Fruit fly (Drosophila melanogaster) whole organism, embryonic: ENCODE measurements around the gene snu.

Experiments used
- BtbVII ChIP-seq: fragments of 200-800 bp; sonication (Bioruptor generic); optimal IDR thresholded peaks from 3 replicates; lab custom pipeline; 2017; ENCODE audit warnings: missing biosample characterization, mild to moderate bottlenecking, missing genetic modification characterization
- CG11504 ChIP-seq: fragments of 200-800 bp; sonication (Bioruptor generic); optimal IDR thresholded peaks from 3 replicates; lab custom pipeline; 2019; ENCODE audit warnings: missing biosample characterization, mild to moderate bottlenecking, missing genetic modification characterization, moderate library complexity
- CG12391 ChIP-seq: fragments of 200-800 bp; sonication (Bioruptor generic); optimal IDR thresholded peaks from 3 replicates; lab custom pipeline; 2018; ENCODE audit warnings: missing biosample characterization, mild to moderate bottlenecking, missing genetic modification characterization, moderate library complexity
- CG17568 ChIP-seq: fragments of 200-800 bp; sonication (Bioruptor generic); optimal IDR thresholded peaks from 2 replicates; lab custom pipeline; 2018; ENCODE audit warnings: missing biosample characterization, mild to moderate bottlenecking, missing genetic modification characterization, moderate library complexity
- CG2875 ChIP-seq: fragments of 200-800 bp; sonication (Bioruptor generic); optimal IDR thresholded peaks from 2 replicates; lab custom pipeline; 2017; ENCODE audit warnings: missing biosample characterization, mild to moderate bottlenecking, missing genetic modification characterization, missing genetic modification reagents
- CG3065 ChIP-seq: fragments of 200-800 bp; sonication (Bioruptor generic); optimal IDR thresholded peaks from 2 replicates; lab custom pipeline; 2016; ENCODE audit warnings: missing biosample characterization, missing genetic modification characterization
- CG3281 ChIP-seq: fragments of 200-800 bp; sonication (Bioruptor generic); optimal IDR thresholded peaks from 3 replicates; lab custom pipeline; 2017; ENCODE audit warnings: missing biosample characterization, mild to moderate bottlenecking, missing genetic modification characterization
- CG33557 ChIP-seq: fragments of 200-800 bp; sonication (Bioruptor generic); optimal IDR thresholded peaks from 2 replicates; lab custom pipeline; 2019; ENCODE audit warnings: missing biosample characterization, mild to moderate bottlenecking, missing genetic modification characterization, moderate library complexity
- CG4617 ChIP-seq: fragments of 200-800 bp; sonication (Bioruptor generic); optimal IDR thresholded peaks from 3 replicates; lab custom pipeline; 2016; ENCODE audit warnings: missing biosample characterization, missing genetic modification characterization, borderline replicate concordance
- CG6813 ChIP-seq: fragments of 200-800 bp; sonication (Bioruptor generic); optimal IDR thresholded peaks from 2 replicates; lab custom pipeline; 2017; ENCODE audit warnings: missing biosample characterization, missing genetic modification characterization, mild to moderate bottlenecking, moderate library complexity, missing genetic modification reagents
- CG8290 ChIP-seq, 3 experiments: fragments of 200-800 bp; sonication (Bioruptor generic); optimal IDR thresholded peaks; 2 replicates each; lab custom pipeline; 2016 to 2019; ENCODE audit warnings: missing biosample characterization in 3 of 3, missing genetic modification characterization in 3 of 3, mild to moderate bottlenecking in 2 of 3, moderate library complexity in 1 of 3
- CG9727 ChIP-seq: fragments of 200-800 bp; sonication (Bioruptor generic); optimal IDR thresholded peaks from 3 replicates; lab custom pipeline; 2017; ENCODE audit warnings: missing biosample characterization, mild to moderate bottlenecking, missing genetic modification characterization
- E2f2 ChIP-seq: fragments of 200-800 bp; sonication (Bioruptor generic); IDR thresholded peaks from 2 replicates; pipeline ENCODE4 v1.3.6; 2022; ENCODE audit warnings: missing biosample characterization, missing genetic modification characterization
- Ets97D ChIP-seq: fragments of 200-800 bp; sonication (Bioruptor generic); optimal IDR thresholded peaks from 3 replicates; lab custom pipeline; 2016; ENCODE audit warnings: missing biosample characterization, missing genetic modification characterization
- Lhr ChIP-seq: fragments of 200-800 bp; sonication (Bioruptor generic); optimal IDR thresholded peaks from 3 replicates; lab custom pipeline; 2017; ENCODE audit warnings: mild to moderate bottlenecking, missing biosample characterization, missing genetic modification reagents, missing genetic modification characterization
- NC2β ChIP-seq: fragments of 200-800 bp; sonication (Bioruptor generic); optimal IDR thresholded peaks from 2 replicates; lab custom pipeline; 2016; ENCODE audit warnings: missing biosample characterization, missing genetic modification characterization
- Nf-YC ChIP-seq: fragments of 200-800 bp; optimal IDR thresholded peaks from 3 replicates; lab custom pipeline; 2019; ENCODE audit warnings: missing biosample characterization, mild to moderate bottlenecking, missing genetic modification characterization, moderate library complexity
- Rfx ChIP-seq: fragments of 200-800 bp; sonication (Bioruptor generic); IDR thresholded peaks from 2 replicates; pipeline ENCODE4 v1.3.6; 2022; ENCODE audit warnings: missing biosample characterization, missing genetic modification characterization
- Sin3A ChIP-seq: fragments of >200 bp; optimal IDR thresholded peaks from 2 replicates; lab custom pipeline; 2018
- Ssrp ChIP-seq: fragments of 200-800 bp; sonication (Bioruptor generic); optimal IDR thresholded peaks from 2 replicates; lab custom pipeline; 2018; ENCODE audit warnings: missing biosample characterization, mild to moderate bottlenecking, missing genetic modification characterization, moderate library complexity
- Xrp1 ChIP-seq: fragments of 200-800 bp; sonication (Bioruptor generic); IDR thresholded peaks from 2 replicates; pipeline ENCODE4 v1.3.6; 2022; ENCODE audit warnings: missing biosample characterization, missing genetic modification characterization
- bab2 ChIP-seq: fragments of 200-800 bp; sonication (Bioruptor generic); optimal IDR thresholded peaks from 2 replicates; lab custom pipeline; 2016; ENCODE audit warnings: missing biosample characterization, missing genetic modification characterization
- bbx ChIP-seq: fragments of 200-800 bp; sonication (Bioruptor generic); IDR thresholded peaks from 2 replicates; pipeline ENCODE4 v1.3.6; 2022; ENCODE audit warnings: missing biosample characterization, missing genetic modification characterization; ENCODE audit not compliant: partially characterized antibody
- btn ChIP-seq: fragments of 200-800 bp; sonication (Bioruptor generic); optimal IDR thresholded peaks from 2 replicates; lab custom pipeline; 2016; ENCODE audit warnings: missing biosample characterization, missing genetic modification characterization
- dysf ChIP-seq: fragments of 200-800 bp; sonication (Bioruptor generic); IDR thresholded peaks from 3 replicates; pipeline ENCODE4 v1.3.6; 2022; ENCODE audit warnings: missing biosample characterization, missing genetic modification characterization
- esg ChIP-seq: fragments of 200-800 bp; sonication (Bioruptor generic); conservative IDR thresholded peaks from 2 replicates; pipeline ENCODE4 v1.3.6; 2022; ENCODE audit warnings: missing biosample characterization, missing genetic modification characterization
- grau ChIP-seq: fragments of 200-800 bp; optimal IDR thresholded peaks from 3 replicates; lab custom pipeline; 2019; ENCODE audit warnings: missing biosample characterization, mild to moderate bottlenecking, missing genetic modification characterization, moderate library complexity
- h ChIP-seq: fragments of >200 bp; optimal IDR thresholded peaks from 2 replicates; lab custom pipeline; 2017
- hkb ChIP-seq, 2 experiments: fragments of 200-800 bp in 1 of 2; fragments of >200 bp in 1 of 2; sonication (Bioruptor generic) in 1 of 2; IDR thresholded peaks in 1 of 2; optimal IDR thresholded peaks in 1 of 2; 2 replicates each; pipeline versions ENCODE4 v1.3.6 to Lab custom; 2017 to 2022; ENCODE audit warnings: missing biosample characterization in 1 of 2, missing genetic modification characterization in 1 of 2
- insv ChIP-seq, 2 experiments: fragments of 200-800 bp; sonication (Bioruptor generic); optimal IDR thresholded peaks; 3 replicates each; lab custom pipeline; 2016 to 2018; ENCODE audit warnings: missing biosample characterization in 2 of 2, missing genetic modification characterization in 2 of 2
- jigr1 ChIP-seq: fragments of 200-800 bp; sonication (Bioruptor generic); IDR thresholded peaks from 3 replicates; pipeline ENCODE4 v1.3.6; 2022; ENCODE audit warnings: missing biosample characterization, missing genetic modification characterization
- knrl ChIP-seq: fragments of 200-800 bp; sonication (Bioruptor generic); IDR thresholded peaks from 3 replicates; pipeline ENCODE4 v1.3.6; 2022; ENCODE audit warnings: missing biosample characterization, missing genetic modification characterization; ENCODE audit not compliant: partially characterized antibody
- mirr ChIP-seq: fragments of 200-800 bp; sonication (Bioruptor generic); optimal IDR thresholded peaks from 3 replicates; lab custom pipeline; 2018; ENCODE audit warnings: missing biosample characterization, mild to moderate bottlenecking, missing genetic modification characterization
- pita ChIP-seq: fragments of 200-800 bp; sonication (Bioruptor generic); optimal IDR thresholded peaks from 2 replicates; lab custom pipeline; 2017; ENCODE audit warnings: missing biosample characterization, mild to moderate bottlenecking, missing genetic modification characterization
- pum ChIP-seq: fragments of 200-800 bp; sonication (Bioruptor generic); optimal IDR thresholded peaks from 2 replicates; lab custom pipeline; 2016; ENCODE audit warnings: missing biosample characterization, missing genetic modification characterization
- scrt ChIP-seq: fragments of 200-800 bp; sonication (Bioruptor generic); optimal IDR thresholded peaks from 2 replicates; lab custom pipeline; 2018; ENCODE audit warnings: missing biosample characterization, mild to moderate bottlenecking, missing genetic modification characterization, moderate library complexity
- sens-2 ChIP-seq: fragments of 200-800 bp; sonication (Bioruptor generic); IDR thresholded peaks from 2 replicates; pipeline ENCODE4 v1.3.6; 2022; ENCODE audit warnings: missing biosample characterization, missing genetic modification characterization
- slou ChIP-seq: fragments of 200-800 bp; sonication (Bioruptor generic); optimal IDR thresholded peaks from 3 replicates; lab custom pipeline; 2016; ENCODE audit warnings: missing biosample characterization, missing genetic modification characterization
- sna ChIP-seq: fragments of 200-800 bp; sonication (Bioruptor generic); IDR thresholded peaks from 2 replicates; pipeline ENCODE4 v1.3.6; 2022; ENCODE audit warnings: missing biosample characterization, missing genetic modification characterization; ENCODE audit not compliant: partially characterized antibody
- sr ChIP-seq: fragments of 200-800 bp; sonication (Bioruptor generic); IDR thresholded peaks from 3 replicates; pipeline ENCODE4 v1.3.6; 2022; ENCODE audit warnings: missing biosample characterization, missing genetic modification characterization
- wor ChIP-seq: fragments of 200-800 bp; sonication (Bioruptor generic); IDR thresholded peaks from 2 replicates; pipeline ENCODE4 v1.3.6; 2022; ENCODE audit warnings: missing biosample characterization, missing genetic modification characterization

Gene snu

dm6 chr3R:28634981-28635930 lies 39.6 kb upstream of the snu start, which contains the start of gene CG10011 (continued):
- no peak for TF ChIP-seq slou
- no peak for TF ChIP-seq Ssrp
- TF ChIP-seq CG17568 (GFP tag; lab: Kevin White, UChicago), result no peak
- peak; percentile 47 for TF ChIP-seq Ets97D (GFP tag; lab: Kevin White, UChicago)
- TF ChIP-seq hkb (optimal IDR thresholded peaks at IDR 0.05; lab: Kevin White, UChicago), result peak; percentile 92
- peak; percentile 20; the same call in 1 of the 2 replicates for TF ChIP-seq hkb (GFP tag; IDR thresholded peaks at IDR 0.05; lab: Robert Waterston, UW)
- no peak for TF ChIP-seq h
- peak; percentile 25 for TF ChIP-seq CG8290 (GFP tag; optimal IDR thresholded peaks at IDR 0.05; lab: Kevin White, UChicago)
- peak in 1 of 2 experiments; percentile 53 for TF ChIP-seq CG8290 (tag; optimal IDR thresholded peaks at IDR 0.05; lab: Kevin White, UChicago)
- peak; percentile 36 for TF ChIP-seq NC2β (GFP tag; lab: Kevin White, UChicago)
- peak; percentile 28; the same call in 1 of the 2 replicates for TF ChIP-seq Rfx
- no peak for TF ChIP-seq esg (GFP tag; lab: Robert Waterston, UW)
- no peak for TF ChIP-seq pum
- TF ChIP-seq sens-2 (GFP tag; lab: Robert Waterston, UW), result 0 out of 2 replicates have a peak, but pooled peaks have one; percentile 15
- peak; percentile 32; the same call in 1 of the 2 replicates for TF ChIP-seq E2f2 (GFP tag; lab: Robert Waterston, UW)
- TF ChIP-seq bab2 (GFP tag; lab: Kevin White, UChicago), result no peak
- TF ChIP-seq mirr, result no peak
- TF ChIP-seq dysf (GFP tag; lab: Robert Waterston, UW), result no peak
- no peak for TF ChIP-seq CG33557
- TF ChIP-seq CG11504, result no peak
- TF ChIP-seq insv (GFP tag; optimal IDR thresholded peaks at IDR 0.05; lab: Kevin White, UChicago), result no peak
- TF ChIP-seq grau, result no peak
- no peak for TF ChIP-seq btn (GFP tag; lab: Kevin White, UChicago)
- TF ChIP-seq BtbVII (GFP tag; lab: Kevin White, UChicago), result peak; percentile 8
- TF ChIP-seq jigr1 (GFP tag; lab: Robert Waterston, UW), result no peak
- 0 out of 3 replicates have a peak, but pooled peaks have one; percentile 22 for TF ChIP-seq sr
- TF ChIP-seq CG4617 (GFP tag; lab: Kevin White, UChicago), result peak; percentile 0
- TF ChIP-seq CG9727 (GFP tag; lab: Kevin White, UChicago), result no peak
- TF ChIP-seq knrl (GFP tag; lab: Robert Waterston, UW), result peak; percentile 54; the same call in 1 of the 3 replicates
- 0 out of 2 replicates have a peak, but pooled peaks have one; percentile 30 for TF ChIP-seq bbx (GFP tag; lab: Robert Waterston, UW)
- peak; percentile 97 for TF ChIP-seq Sin3A
- no peak for TF ChIP-seq Xrp1 (GFP tag; lab: Robert Waterston, UW)
- no peak for TF ChIP-seq CG3065 (GFP tag; lab: Kevin White, UChicago)
- TF ChIP-seq Nf-YC (tag; lab: Kevin White, UChicago), result no peak
- peak; percentile 34 for TF ChIP-seq CG2875 (GFP tag; lab: Kevin White, UChicago)
- no peak for TF ChIP-seq CG6813 (GFP tag; lab: Kevin White, UChicago)
- TF ChIP-seq CG12391 (tag; lab: Kevin White, UChicago), result peak; percentile 6
- TF ChIP-seq sna (GFP tag; lab: Robert Waterston, UW), result no peak
- no peak for TF ChIP-seq scrt (GFP tag; lab: Kevin White, UChicago)
- peak; percentile 82 for TF ChIP-seq pita (GFP tag; lab: Kevin White, UChicago)
- TF ChIP-seq CG3281 (GFP tag; lab: Kevin White, UChicago), result no peak
- no peak for TF ChIP-seq wor
- peak; percentile 58 for TF ChIP-seq Lhr (GFP tag; lab: Kevin White, UChicago)
- TF ChIP-seq, all 482 proteins: peak for 98
